Fruit fly (Drosophila melanogaster) whole organism, embryonic: ENCODE data around the gene foi.

Experiments
- Abd-B ChIP-seq: fragments of 200-800 bp; sonication (Bioruptor generic); optimal IDR thresholded peaks from 2 replicates; lab custom pipeline; 2018; ENCODE audit warnings: missing biosample characterization, mild to moderate bottlenecking, missing genetic modification characterization, moderate library complexity
- BEAF-32 ChIP-seq: fragments of 200-800 bp; sonication (Bioruptor generic); optimal IDR thresholded peaks from 3 replicates; lab custom pipeline; 2017; ENCODE audit warnings: missing biosample characterization, missing genetic modification characterization, mild to moderate bottlenecking, moderate library complexity, missing genetic modification reagents
- Blimp-1 ChIP-seq: fragments of 200-800 bp; sonication (Bioruptor generic); optimal IDR thresholded peaks from 3 replicates; lab custom pipeline; 2018; ENCODE audit warnings: missing biosample characterization, missing genetic modification characterization, mild to moderate bottlenecking, moderate library complexity, missing genetic modification reagents
- CG10267 ChIP-seq: fragments of 200-800 bp; sonication (Bioruptor generic); optimal IDR thresholded peaks from 2 replicates; lab custom pipeline; 2018; ENCODE audit warnings: missing biosample characterization, mild to moderate bottlenecking, missing genetic modification characterization, moderate library complexity
- CG11456 ChIP-seq: fragments of 200-800 bp; sonication (Bioruptor generic); IDR thresholded peaks from 3 replicates; pipeline ENCODE4 v1.3.6; 2022; ENCODE audit warnings: missing biosample characterization, missing genetic modification characterization
- CG12391 ChIP-seq: fragments of 200-800 bp; sonication (Bioruptor generic); optimal IDR thresholded peaks from 3 replicates; lab custom pipeline; 2018; ENCODE audit warnings: missing biosample characterization, mild to moderate bottlenecking, missing genetic modification characterization, moderate library complexity
- CG13775 ChIP-seq: fragments of 200-800 bp; sonication (Bioruptor generic); optimal IDR thresholded peaks from 3 replicates; lab custom pipeline; 2017; ENCODE audit warnings: missing biosample characterization, mild to moderate bottlenecking, missing genetic modification characterization
- CG14860 ChIP-seq: fragments of 200-800 bp; sonication (Bioruptor generic); IDR thresholded peaks from 3 replicates; pipeline ENCODE4 v1.3.6; 2022; ENCODE audit warnings: missing biosample characterization, missing genetic modification characterization; ENCODE audit not compliant: partially characterized antibody
- CG18262 ChIP-seq: fragments of 200-800 bp; optimal IDR thresholded peaks from 3 replicates; lab custom pipeline; 2019; ENCODE audit warnings: missing biosample characterization, mild to moderate bottlenecking, missing genetic modification characterization, moderate library complexity
- CG2116 ChIP-seq: fragments of 200-800 bp; sonication (Bioruptor generic); optimal IDR thresholded peaks from 3 replicates; lab custom pipeline; 2018; ENCODE audit warnings: missing biosample characterization, mild to moderate bottlenecking, missing genetic modification characterization
- CG2202 ChIP-seq: fragments of 200-800 bp; sonication (Bioruptor generic); optimal IDR thresholded peaks from 2 replicates; lab custom pipeline; 2018; ENCODE audit warnings: missing biosample characterization, mild to moderate bottlenecking, missing genetic modification characterization
- CG2875 ChIP-seq: fragments of 200-800 bp; sonication (Bioruptor generic); optimal IDR thresholded peaks from 2 replicates; lab custom pipeline; 2017; ENCODE audit warnings: missing biosample characterization, mild to moderate bottlenecking, missing genetic modification characterization, missing genetic modification reagents
- CG31441 ChIP-seq: fragments of 200-800 bp; sonication (Bioruptor generic); IDR thresholded peaks from 2 replicates; pipeline ENCODE4 v1.3.6; 2022; ENCODE audit warnings: missing biosample characterization, missing genetic modification characterization
- CG7271 ChIP-seq: fragments of 200-800 bp; sonication (Bioruptor generic); optimal IDR thresholded peaks from 2 replicates; lab custom pipeline; 2018; ENCODE audit warnings: missing biosample characterization, mild to moderate bottlenecking, missing genetic modification characterization, moderate library complexity
- CG7839 ChIP-seq: fragments of 200-800 bp; sonication (Bioruptor generic); optimal IDR thresholded peaks from 3 replicates; lab custom pipeline; 2018; ENCODE audit warnings: missing biosample characterization, mild to moderate bottlenecking, missing genetic modification characterization, moderate library complexity
- CG8281 ChIP-seq: fragments of 200-800 bp; sonication (Bioruptor generic); optimal IDR thresholded peaks from 2 replicates; lab custom pipeline; 2018; ENCODE audit warnings: missing biosample characterization, mild to moderate bottlenecking, missing genetic modification characterization, moderate library complexity
- CG9437 ChIP-seq: fragments of 200-800 bp; sonication (Bioruptor generic); optimal IDR thresholded peaks from 2 replicates; lab custom pipeline; 2018; ENCODE audit warnings: missing biosample characterization, mild to moderate bottlenecking, missing genetic modification characterization
- CG9817 ChIP-seq: fragments of 200-800 bp; sonication (Bioruptor generic); optimal IDR thresholded peaks from 2 replicates; lab custom pipeline; 2018; ENCODE audit warnings: missing biosample characterization, mild to moderate bottlenecking, missing genetic modification characterization, moderate library complexity
- CHES-1-like ChIP-seq: fragments of 200-800 bp; sonication (Bioruptor generic); optimal IDR thresholded peaks from 2 replicates; lab custom pipeline; 2016; ENCODE audit warnings: missing biosample characterization, missing genetic modification characterization
- CkIIα-i1 ChIP-seq: fragments of 200-800 bp; sonication (Bioruptor generic); IDR thresholded peaks from 2 replicates; pipeline ENCODE4 v1.3.6; 2022; ENCODE audit warnings: missing biosample characterization, missing genetic modification characterization
- D19A ChIP-seq: fragments of 200-800 bp; optimal IDR thresholded peaks from 3 replicates; lab custom pipeline; 2019; ENCODE audit warnings: missing biosample characterization, mild to moderate bottlenecking, missing genetic modification characterization, moderate library complexity
- Dp ChIP-seq: fragments of 200-800 bp; sonication (Bioruptor generic); optimal IDR thresholded peaks from 2 replicates; lab custom pipeline; 2018; ENCODE audit warnings: missing biosample characterization, mild to moderate bottlenecking, missing genetic modification characterization, moderate library complexity
- Ets65A ChIP-seq: fragments of 200-800 bp; sonication (Bioruptor generic); peaks from one replicate; lab custom pipeline; 2016; ENCODE audit warnings: missing biosample characterization, missing genetic modification characterization
- Fer2 ChIP-seq: fragments of 200-800 bp; sonication (Bioruptor generic); optimal IDR thresholded peaks from 2 replicates; lab custom pipeline; 2018; ENCODE audit warnings: missing biosample characterization, mild to moderate bottlenecking, missing genetic modification characterization, moderate library complexity
- HLH3B ChIP-seq: fragments of 200-800 bp; sonication (Bioruptor generic); IDR thresholded peaks from 2 replicates; pipeline ENCODE4 v1.3.6; 2022; ENCODE audit warnings: missing biosample characterization, missing genetic modification characterization
- Hmx ChIP-seq: fragments of 200-800 bp; sonication (Bioruptor generic); optimal IDR thresholded peaks from 2 replicates; lab custom pipeline; 2016; ENCODE audit warnings: missing biosample characterization, missing genetic modification characterization
- MBD-R2 ChIP-seq: fragments of 200-800 bp; sonication (Bioruptor generic); IDR thresholded peaks from 2 replicates; pipeline ENCODE4 v1.3.6; 2022; ENCODE audit warnings: missing biosample characterization, missing genetic modification characterization
- NFAT ChIP-seq: fragments of 200-800 bp; sonication (Bioruptor generic); IDR thresholded peaks from 2 replicates; pipeline ENCODE4 v1.3.6; 2022; ENCODE audit warnings: missing biosample characterization, missing genetic modification characterization
- Nf-YA ChIP-seq: fragments of 200-800 bp; sonication (Bioruptor generic); IDR thresholded peaks from 2 replicates; pipeline ENCODE4 v1.3.6; 2022; ENCODE audit warnings: missing biosample characterization, missing genetic modification characterization
- Oli ChIP-seq: fragments of 200-800 bp; sonication (Bioruptor generic); optimal IDR thresholded peaks from 2 replicates; lab custom pipeline; 2018; ENCODE audit warnings: missing biosample characterization, mild to moderate bottlenecking, missing genetic modification characterization, moderate library complexity
- Opbp ChIP-seq: fragments of 200-800 bp; sonication (Bioruptor generic); IDR thresholded peaks from 3 replicates; pipeline ENCODE4 v1.3.6; 2022; ENCODE audit warnings: missing biosample characterization, missing genetic modification characterization; ENCODE audit not compliant: partially characterized antibody
- Optix ChIP-seq: fragments of 200-800 bp; sonication (Bioruptor generic); IDR thresholded peaks from 3 replicates; pipeline ENCODE4 v1.3.6; 2022; ENCODE audit warnings: missing biosample characterization, missing genetic modification characterization
- Ravus ChIP-seq: fragments of 200-800 bp; sonication (Bioruptor generic); IDR thresholded peaks from 2 replicates; pipeline ENCODE4 v1.3.6; 2022; ENCODE audit warnings: missing biosample characterization, missing genetic modification characterization
- Rfx ChIP-seq: fragments of 200-800 bp; sonication (Bioruptor generic); IDR thresholded peaks from 2 replicates; pipeline ENCODE4 v1.3.6; 2022; ENCODE audit warnings: missing biosample characterization, missing genetic modification characterization
- Sox102F ChIP-seq: fragments of 200-800 bp; sonication (Bioruptor generic); optimal IDR thresholded peaks from 2 replicates; lab custom pipeline; 2018; ENCODE audit warnings: missing biosample characterization, mild to moderate bottlenecking, missing genetic modification characterization, moderate library complexity
- Xbp1 ChIP-seq: fragments of 200-800 bp; sonication (Bioruptor generic); optimal IDR thresholded peaks from 3 replicates; lab custom pipeline; 2016; ENCODE audit warnings: missing biosample characterization, mild to moderate bottlenecking, missing genetic modification characterization
- ash1 ChIP-seq: fragments of 200-800 bp; sonication (Bioruptor generic); optimal IDR thresholded peaks from 2 replicates; lab custom pipeline; 2018; ENCODE audit warnings: missing biosample characterization, mild to moderate bottlenecking, missing genetic modification characterization
- br ChIP-seq: fragments of >200 bp; optimal IDR thresholded peaks from 2 replicates; lab custom pipeline; 2017
- corto ChIP-seq: fragments of 200-800 bp; sonication (Bioruptor generic); optimal IDR thresholded peaks from 2 replicates; lab custom pipeline; 2016; ENCODE audit warnings: missing biosample characterization, mild to moderate bottlenecking, missing genetic modification characterization, moderate library complexity
- dan ChIP-seq: fragments of 200-800 bp; sonication (Bioruptor generic); IDR thresholded peaks from 2 replicates; pipeline ENCODE4 v1.3.6; 2022; ENCODE audit warnings: missing biosample characterization, missing genetic modification characterization
- dysf ChIP-seq: fragments of 200-800 bp; sonication (Bioruptor generic); IDR thresholded peaks from 3 replicates; pipeline ENCODE4 v1.3.6; 2022; ENCODE audit warnings: missing biosample characterization, missing genetic modification characterization
- gem ChIP-seq: fragments of 200-800 bp; sonication (Bioruptor generic); optimal IDR thresholded peaks from 2 replicates; lab custom pipeline; 2019; ENCODE audit warnings: missing biosample characterization, mild to moderate bottlenecking, missing genetic modification characterization, moderate library complexity
- gsb-n ChIP-seq: fragments of 200-800 bp; sonication (Bioruptor generic); optimal IDR thresholded peaks from 3 replicates; lab custom pipeline; 2018; ENCODE audit warnings: missing biosample characterization, mild to moderate bottlenecking, missing genetic modification characterization
- jing ChIP-seq: fragments of 200-800 bp; sonication (Bioruptor generic); optimal IDR thresholded peaks from 2 replicates; lab custom pipeline; 2018; ENCODE audit warnings: missing biosample characterization, mild to moderate bottlenecking, missing genetic modification characterization
- klu ChIP-seq: fragments of 200-800 bp; sonication (Bioruptor generic); IDR thresholded peaks from 2 replicates; pipeline ENCODE4 v1.3.6; 2022; ENCODE audit warnings: missing biosample characterization, missing genetic modification characterization
- nerfin-2 ChIP-seq: fragments of 200-800 bp; sonication (Bioruptor generic); IDR thresholded peaks from 2 replicates; pipeline ENCODE4 v1.3.6; 2022; ENCODE audit warnings: missing biosample characterization, missing genetic modification characterization; ENCODE audit not compliant: partially characterized antibody
- peb ChIP-seq: fragments of 200-800 bp; sonication (Bioruptor generic); IDR thresholded peaks from 2 replicates; pipeline ENCODE4 v1.3.6; 2022; ENCODE audit warnings: missing biosample characterization, missing genetic modification characterization
- pho ChIP-seq: fragments of 200-800 bp; sonication (Bioruptor generic); optimal IDR thresholded peaks from 2 replicates; lab custom pipeline; 2016; ENCODE audit warnings: missing biosample characterization, missing genetic modification characterization
- schlank ChIP-seq: fragments of 200-800 bp; sonication (Bioruptor generic); optimal IDR thresholded peaks from 2 replicates; lab custom pipeline; 2018; ENCODE audit warnings: missing biosample characterization, mild to moderate bottlenecking, missing genetic modification characterization
- scrt ChIP-seq: fragments of 200-800 bp; sonication (Bioruptor generic); optimal IDR thresholded peaks from 2 replicates; lab custom pipeline; 2018; ENCODE audit warnings: missing biosample characterization, mild to moderate bottlenecking, missing genetic modification characterization, moderate library complexity
- zf30C ChIP-seq: fragments of 200-800 bp; sonication (Bioruptor generic); optimal IDR thresholded peaks from 3 replicates; lab custom pipeline; 2018; ENCODE audit warnings: missing biosample characterization, mild to moderate bottlenecking, missing genetic modification characterization

The foi gene

dm6 chr3L:8543866-8544265, 18.8 kb downstream of the foi start (continued):
- TF ChIP-seq Dp = no peak
- peak; percentile 19 for TF ChIP-seq CG2202
- peak; percentile 37 for TF ChIP-seq D19A (tag; lab: Kevin White, UChicago)
- TF ChIP-seq CG2875 (GFP tag; lab: Kevin White, UChicago) = peak; percentile 1
- peak; percentile 23; the same call in 1 of the 2 replicates for TF ChIP-seq Rfx
- 0 out of 3 replicates have a peak, but pooled peaks have one; percentile 12 for TF ChIP-seq dysf (GFP tag; lab: Robert Waterston, UW)
- TF ChIP-seq CG12391 (tag; lab: Kevin White, UChicago) = peak; percentile 34
- no peak for TF ChIP-seq CG14860 (GFP tag; lab: Robert Waterston, UW)
- peak; percentile 3 for TF ChIP-seq CG13775 (GFP tag; lab: Kevin White, UChicago)
- TF ChIP-seq HLH3B (GFP tag; lab: Robert Waterston, UW) = peak; percentile 36; the same call in 1 of the 2 replicates
- TF ChIP-seq CkIIα-i1 (GFP tag; lab: Robert Waterston, UW) = no peak
- peak; percentile 41 for TF ChIP-seq Blimp-1 (GFP tag; lab: Kevin White, UChicago)
- TF ChIP-seq CG11456 (GFP tag; lab: Robert Waterston, UW) = 0 out of 3 replicates have a peak, but pooled peaks have one; percentile 22
- peak; percentile 13 for TF ChIP-seq Oli (tag; lab: Kevin White, UChicago)
- TF ChIP-seq CG10267 (tag; lab: Kevin White, UChicago) = peak; percentile 2
- TF ChIP-seq CG9817 = peak; percentile 2
- TF ChIP-seq BEAF-32 (GFP tag; lab: Kevin White, UChicago) = no peak
- no peak for TF ChIP-seq dan
- peak; percentile 1 for TF ChIP-seq CG9437 (GFP tag; lab: Kevin White, UChicago)
- TF ChIP-seq scrt (GFP tag; lab: Kevin White, UChicago) = peak; percentile 3
- TF ChIP-seq CG2116 (GFP tag; lab: Kevin White, UChicago) = no peak
- no peak for TF ChIP-seq MBD-R2 (GFP tag; lab: Robert Waterston, UW)
- TF ChIP-seq Xbp1 = peak; percentile 20
- peak; percentile 42; the same call in 1 of the 2 replicates for TF ChIP-seq CG31441 (GFP tag; lab: Robert Waterston, UW)
- no peak for TF ChIP-seq br (lab: Kevin White, UChicago)
- no peak for TF ChIP-seq corto (GFP tag; lab: Kevin White, UChicago)
- no peak for TF ChIP-seq CG8281 (tag; lab: Kevin White, UChicago)
- TF ChIP-seq Sox102F (GFP tag; lab: Kevin White, UChicago) = peak; percentile 42
- peak; percentile 69 for TF ChIP-seq Ets65A
- TF ChIP-seq zf30C (GFP tag; lab: Kevin White, UChicago) = peak; percentile 56
- no peak for TF ChIP-seq schlank (tag; lab: Kevin White, UChicago)

- TF ChIP-seq CG7839 (tag; lab: Kevin White, UChicago) (no peak), gsb-n (tag; lab: Kevin White, UChicago) (peak; percentile 35), CG7271 (tag; lab: Kevin White, UChicago) (no peak), gem (tag; lab: Kevin White, UChicago) (peak; percentile 40), Hmx (no peak), Optix (GFP tag; lab: Robert Waterston, UW) (no peak), Abd-B (no peak), Ravus (GFP tag; lab: Robert Waterston, UW) (no peak), jing (GFP tag; lab: Kevin White, UChicago) (no peak), Fer2 (no peak), nerfin-2 (GFP tag; lab: Robert Waterston, UW) (peak; percentile 71), CHES-1-like (no peak), Blimp-1 (GFP tag; lab: Kevin White, UChicago) (no peak), pho (GFP tag; lab: Kevin White, UChicago) (no peak), Nf-YA (GFP tag; lab: Robert Waterston, UW) (no peak), peb (no peak), ash1 (GFP tag; lab: Kevin White, UChicago) (no peak), NFAT (GFP tag; lab: Robert Waterston, UW) (peak; percentile 61; the same call in 1 of the 2 replicates), klu (GFP tag; lab: Robert Waterston, UW) (no peak), Opbp (GFP tag; lab: Robert Waterston, UW) (peak; percentile 80; the same call in 1 of the 3 replicates), CG18262 (tag; lab: Kevin White, UChicago) (peak; percentile 34)
These were observed 19.7 kb downstream of the foi start, which contains the start of gene rhea for dm6 chr3L:8544710-8545109. Gene rhea (plus strand): TSS chr3L:8545001.
